Worm (Caenorhabditis elegans) whole organism, L2 larva: Measurements from ENCODE around the gene imph-1.

Source experiments
- F13H6.1 ChIP-seq: sonication (generic microtip); optimal IDR thresholded peaks from 2 replicates; lab custom pipeline; 2016; ENCODE audit warnings: missing genetic modification characterization, missing compliant biosample characterization
- ama-1 ChIP-seq: fragments of 150-350 bp; optimal IDR thresholded peaks from 2 replicates; lab custom pipeline; 2018; ENCODE audit warnings: inconsistent platforms
- fos-1 ChIP-seq: fragments of 150-350 bp; optimal IDR thresholded peaks from 2 replicates; lab custom pipeline; 2014; ENCODE audit warnings: missing biosample characterization, missing genetic modification characterization
- mbf-1 ChIP-seq: sonication (generic microtip); optimal IDR thresholded peaks from 2 replicates; lab custom pipeline; 2017; ENCODE audit warnings: missing biosample characterization, missing genetic modification characterization
- nhr-12 ChIP-seq: fragments of 150-350 bp; optimal IDR thresholded peaks from 2 replicates; lab custom pipeline; 2014; ENCODE audit warnings: missing biosample characterization, missing genetic modification characterization

- TF ChIP-seq ama-1 (lab: Kevin White, UChicago), result no peak
- no peak for TF ChIP-seq mbf-1 (tag; lab: Kevin White, UChicago)
- peak; percentile 14 for TF ChIP-seq F13H6.1
- TF ChIP-seq fos-1 (tag; lab: Kevin White, UChicago), result no peak
- TF ChIP-seq nhr-12 (tag; lab: Kevin White, UChicago), result no peak
These were observed 1.9 kb downstream of the imph-1 start for ce11 chrIII:4555345-4555744.
